Worm (Caenorhabditis elegans) whole organism, L2 larva: ENCODE data around the gene vab-3.

Source experiments
- C34F6.9 ChIP-seq: fragments of 150-350 bp; optimal IDR thresholded peaks from 2 replicates; lab custom pipeline; 2014; ENCODE audit warnings: missing biosample characterization, missing genetic modification characterization
- F13H6.1 ChIP-seq: sonication (generic microtip); optimal IDR thresholded peaks from 2 replicates; lab custom pipeline; 2016; ENCODE audit warnings: missing genetic modification characterization, missing compliant biosample characterization
- R02D3.7 ChIP-seq: fragments of 150-350 bp; optimal IDR thresholded peaks from 2 replicates; lab custom pipeline; 2014; ENCODE audit warnings: missing biosample characterization, missing genetic modification characterization
- Y55F3AM.14 ChIP-seq: fragments of 200-800 bp; sonication (Bioruptor generic); optimal IDR thresholded peaks from 2 replicates; lab custom pipeline; 2018; ENCODE audit warnings: mild to moderate bottlenecking, missing genetic modification characterization, missing compliant biosample characterization
- ZK546.5 ChIP-seq: sonication (generic microtip); optimal IDR thresholded peaks from 2 replicates; lab custom pipeline; 2017; ENCODE audit warnings: missing biosample characterization, missing genetic modification characterization
- aly-2 ChIP-seq: fragments of 150-350 bp; optimal IDR thresholded peaks from 2 replicates; lab custom pipeline; 2014; ENCODE audit warnings: missing biosample characterization, missing genetic modification characterization
- ama-1 ChIP-seq: fragments of 150-350 bp; optimal IDR thresholded peaks from 2 replicates; lab custom pipeline; 2018; ENCODE audit warnings: inconsistent platforms
- blmp-1 ChIP-seq: sonication (generic microtip); optimal IDR thresholded peaks from 2 replicates; lab custom pipeline; 2017; ENCODE audit warnings: missing genetic modification characterization, mild to moderate bottlenecking, missing compliant biosample characterization, antibody characterized with exemption, moderate library complexity; ENCODE audit not compliant: insufficient read depth
- ceh-16 ChIP-seq: fragments of 150-350 bp; optimal IDR thresholded peaks from 2 replicates; lab custom pipeline; 2014; ENCODE audit warnings: missing biosample characterization, missing genetic modification characterization
- egl-27 ChIP-seq: sonication (generic microtip); optimal IDR thresholded peaks from 3 replicates; lab custom pipeline; 2017; ENCODE audit warnings: missing biosample characterization, missing genetic modification reagents, missing genetic modification characterization
- elt-1 ChIP-seq: fragments of 150-350 bp; optimal IDR thresholded peaks from 2 replicates; lab custom pipeline; 2014; ENCODE audit warnings: missing biosample characterization, missing genetic modification characterization
- fos-1 ChIP-seq: fragments of 150-350 bp; optimal IDR thresholded peaks from 2 replicates; lab custom pipeline; 2014; ENCODE audit warnings: missing biosample characterization, missing genetic modification characterization
- gmeb-1 ChIP-seq: fragments of 150-350 bp; optimal IDR thresholded peaks from 2 replicates; lab custom pipeline; 2014; ENCODE audit warnings: missing biosample characterization, missing genetic modification characterization
- lin-11 ChIP-seq: fragments of 150-350 bp; sonication (generic microtip); optimal IDR thresholded peaks from 2 replicates; lab custom pipeline; 2014; ENCODE audit warnings: missing biosample characterization, missing genetic modification characterization, inconsistent platforms, mixed read lengths
- lin-13 ChIP-seq: fragments of 150-350 bp; optimal IDR thresholded peaks from 2 replicates; lab custom pipeline; 2014; ENCODE audit warnings: missing biosample characterization, missing genetic modification reagents, missing genetic modification characterization
- lin-39 ChIP-seq: fragments of 150-350 bp; optimal IDR thresholded peaks from 2 replicates; lab custom pipeline; 2014; ENCODE audit warnings: missing biosample characterization, missing genetic modification reagents, missing genetic modification characterization
- lsy-2 ChIP-seq, 2 experiments: fragments of 150-350 bp in 1 of 2; sonication (generic microtip) in 1 of 2; optimal IDR thresholded peaks; 2 replicates each; lab custom pipeline; 2014 to 2017; ENCODE audit warnings: missing biosample characterization in 2 of 2, missing genetic modification characterization in 2 of 2
- mbf-1 ChIP-seq: sonication (generic microtip); optimal IDR thresholded peaks from 2 replicates; lab custom pipeline; 2017; ENCODE audit warnings: missing biosample characterization, missing genetic modification characterization
- mdl-1 ChIP-seq, 2 experiments: fragments of 150-350 bp in 1 of 2; sonication (generic microtip) in 1 of 2; optimal IDR thresholded peaks; 2 replicates each; lab custom pipeline; 2017; ENCODE audit warnings: missing biosample characterization in 2 of 2, missing genetic modification characterization in 2 of 2
- nhr-10 ChIP-seq: sonication (generic microtip); optimal IDR thresholded peaks from 2 replicates; lab custom pipeline; 2017; ENCODE audit warnings: missing biosample characterization, missing genetic modification characterization
- nhr-11 ChIP-seq: fragments of 150-350 bp; optimal IDR thresholded peaks from 2 replicates; lab custom pipeline; 2014; ENCODE audit warnings: missing biosample characterization, missing genetic modification characterization
- nhr-12 ChIP-seq: fragments of 150-350 bp; optimal IDR thresholded peaks from 2 replicates; lab custom pipeline; 2014; ENCODE audit warnings: missing biosample characterization, missing genetic modification characterization
- nhr-21 ChIP-seq: fragments of 150-350 bp; optimal IDR thresholded peaks from 2 replicates; lab custom pipeline; 2014; ENCODE audit warnings: missing biosample characterization, missing genetic modification characterization
- nhr-237 ChIP-seq: fragments of 150-350 bp; optimal IDR thresholded peaks from 2 replicates; lab custom pipeline; 2014; ENCODE audit warnings: missing biosample characterization, missing genetic modification characterization
- nhr-25 ChIP-seq: fragments of 150-350 bp; sonication (generic microtip); optimal IDR thresholded peaks from 3 replicates; lab custom pipeline; 2014; ENCODE audit warnings: missing biosample characterization, missing genetic modification characterization
- nhr-6 ChIP-seq: fragments of 150-350 bp; optimal IDR thresholded peaks from 2 replicates; lab custom pipeline; 2014; ENCODE audit warnings: missing biosample characterization, missing genetic modification characterization
- nhr-77 ChIP-seq: fragments of 150-350 bp; optimal IDR thresholded peaks from 2 replicates; lab custom pipeline; 2014; ENCODE audit warnings: missing biosample characterization, missing genetic modification characterization
- peb-1 ChIP-seq: fragments of 150-350 bp; optimal IDR thresholded peaks from 2 replicates; lab custom pipeline; 2014; ENCODE audit warnings: missing biosample characterization, missing genetic modification characterization
- skn-1 ChIP-seq: sonication (generic microtip); optimal IDR thresholded peaks from 2 replicates; lab custom pipeline; 2017; ENCODE audit warnings: missing biosample characterization, missing genetic modification characterization
- sma-3 ChIP-seq: sonication (generic microtip); optimal IDR thresholded peaks from 2 replicates; lab custom pipeline; 2016; ENCODE audit warnings: missing genetic modification reagents, missing genetic modification characterization, missing compliant biosample characterization
- sma-9 ChIP-seq, 2 experiments: fragments of 150-350 bp in 1 of 2; sonication (generic microtip) in 1 of 2; optimal IDR thresholded peaks; 2 replicates each; lab custom pipeline; 2014 to 2016; ENCODE audit warnings: missing genetic modification characterization in 2 of 2, mild to moderate bottlenecking in 1 of 2, missing biosample characterization in 1 of 2, missing compliant biosample characterization in 1 of 2, missing genetic modification reagents in 1 of 2, moderate library complexity in 1 of 2
- snpc-4 ChIP-seq: fragments of 150-350 bp; optimal IDR thresholded peaks from 2 replicates; lab custom pipeline; 2014; ENCODE audit warnings: missing biosample characterization, missing genetic modification characterization
- unc-55 ChIP-seq: fragments of 150-350 bp; sonication (generic microtip); optimal IDR thresholded peaks from 3 replicates; lab custom pipeline; 2014; ENCODE audit warnings: missing biosample characterization, missing genetic modification reagents, missing genetic modification characterization
- unc-62 ChIP-seq: fragments of 150-350 bp; optimal IDR thresholded peaks from 2 replicates; lab custom pipeline; 2014; ENCODE audit warnings: missing biosample characterization, missing genetic modification reagents, missing genetic modification characterization
- zag-1 ChIP-seq: fragments of 150-350 bp; optimal IDR thresholded peaks from 2 replicates; lab custom pipeline; 2014; ENCODE audit warnings: missing biosample characterization, missing genetic modification characterization
- ztf-1 ChIP-seq: fragments of 200-800 bp; sonication (Bioruptor generic); conservative IDR thresholded peaks from 2 replicates; pipeline ENCODE4 v1.3.6; 2022; ENCODE audit warnings: missing genetic modification characterization, missing compliant biosample characterization
- ztf-11 ChIP-seq: sonication (generic microtip); optimal IDR thresholded peaks from 2 replicates; lab custom pipeline; 2017; ENCODE audit warnings: missing biosample characterization, missing genetic modification characterization
- ztf-4 ChIP-seq: fragments of 150-350 bp; optimal IDR thresholded peaks from 2 replicates; lab custom pipeline; 2014; ENCODE audit warnings: missing biosample characterization, missing genetic modification characterization

Gene vab-3

DNA sequence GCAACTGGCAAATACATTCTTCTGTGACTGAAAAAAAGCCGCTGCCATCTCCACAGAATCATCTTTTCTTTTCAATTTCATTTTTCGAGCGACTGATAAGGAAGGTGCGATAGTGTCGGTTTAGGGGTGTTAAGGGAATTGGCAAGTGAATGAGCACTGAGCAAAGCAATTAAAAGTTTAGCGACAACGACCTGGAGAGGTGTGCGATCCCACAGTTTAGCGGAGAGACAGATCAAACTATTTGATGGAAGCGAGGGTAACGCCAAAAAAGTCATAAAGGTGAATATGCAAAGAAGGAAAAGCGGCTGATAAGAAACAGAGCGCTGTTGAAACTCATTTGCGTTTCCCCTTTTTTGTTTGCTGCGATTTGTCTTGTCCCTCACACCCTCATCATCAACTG lies 29.3 kb downstream of the vab-3 start, which contains the start of the genes F14F3.5 and slcf-1:
Gene F14F3.5 (minus strand): TSS at position 234 of the 400 bp plus-strand sequence.
Gene slcf-1 (plus strand): TSS at position 302 of the 400 bp plus-strand sequence.
- TF ChIP-seq unc-62 (GFP tag; lab: Kevin White, UChicago), result no peak
- peak; percentile 38 for TF ChIP-seq fos-1 (tag; lab: Kevin White, UChicago)

DNA sequence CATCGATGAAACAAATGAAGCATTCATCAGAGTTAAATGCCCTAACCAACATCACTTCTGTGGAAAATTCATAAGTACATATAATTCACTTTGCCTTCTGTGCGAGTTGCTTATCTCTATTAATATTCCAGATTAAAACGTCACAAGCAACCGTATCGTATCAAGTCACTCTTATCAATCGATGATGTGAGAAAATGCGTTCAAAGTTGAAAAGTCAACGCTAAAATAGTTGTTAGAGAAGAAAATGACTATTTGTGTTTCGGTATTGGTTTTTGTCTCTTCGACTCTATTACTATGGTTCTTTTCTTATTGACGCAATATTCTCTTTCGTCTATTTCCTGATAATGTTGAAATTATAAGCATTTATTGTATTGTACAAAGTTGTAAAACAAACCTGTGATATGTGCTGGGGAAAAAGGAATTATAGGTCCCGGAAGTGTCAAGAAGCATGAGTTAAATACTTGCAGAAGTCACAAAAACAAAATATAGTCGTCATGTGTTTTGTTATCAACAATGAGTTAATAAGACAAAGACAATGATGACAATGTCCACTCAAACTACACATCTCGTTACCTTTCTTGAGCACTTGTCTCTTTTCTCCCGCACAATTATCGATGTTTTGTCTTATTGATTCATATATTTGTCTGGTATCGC lies 32.6 kb downstream of the vab-3 start:
- TF ChIP-seq nhr-25 (no peak), nhr-21 (no peak), ceh-16 (tag; lab: Kevin White, UChicago) (no peak), fos-1 (tag; lab: Kevin White, UChicago) (peak; percentile 74), nhr-10 (no peak), nhr-6 (tag; lab: Kevin White, UChicago) (no peak), skn-1 (tag; lab: Kevin White, UChicago) (peak; percentile 55), mbf-1 (tag; lab: Kevin White, UChicago) (no peak), unc-55 (no peak), nhr-12 (tag; lab: Kevin White, UChicago) (no peak), ztf-11 (tag; lab: Kevin White, UChicago) (no peak), ZK546.5 (tag; lab: Kevin White, UChicago) (no peak), sma-9 (GFP tag; optimal IDR thresholded peaks at IDR 0.05; lab: Kevin White, UChicago) (peak; percentile 68), sma-9 (tag; optimal IDR thresholded peaks at IDR 0.05; lab: Kevin White, UChicago) (no peak), ztf-4 (tag; lab: Kevin White, UChicago) (no peak), F13H6.1 (tag; lab: Kevin White, UChicago) (peak; percentile 52), mdl-1 (tag; optimal IDR thresholded peaks at IDR 0.05; lab: Kevin White, UChicago) (no peak), Y55F3AM.14 (GFP tag; lab: Kevin White, UChicago) (no peak)

DNA sequence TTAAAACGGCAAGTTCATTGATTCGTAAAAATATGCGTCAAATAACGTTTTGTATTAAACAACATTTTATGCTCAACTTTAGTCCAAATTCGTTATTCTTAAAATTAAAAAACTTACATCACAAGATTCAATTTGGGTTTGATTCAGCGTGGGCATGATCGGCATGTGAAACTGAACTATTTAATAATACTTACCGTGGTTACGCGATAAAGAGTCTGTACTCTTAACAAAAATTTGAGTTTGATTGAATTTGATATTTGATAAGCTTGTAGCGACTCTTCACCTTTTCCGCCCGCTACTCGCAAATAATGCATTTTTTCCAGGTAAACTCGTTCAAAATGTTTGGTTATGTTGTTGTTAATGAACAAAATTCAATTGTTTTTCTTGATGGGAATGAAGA lies 33.8 kb downstream of the vab-3 start, which contains the start of gene glo-3:
Gene glo-3 (plus strand): TSS at position 253 of the 400 bp plus-strand sequence.
- TF ChIP-seq sma-9 (GFP tag; optimal IDR thresholded peaks at IDR 0.05; lab: Kevin White, UChicago) (peak; percentile 16), sma-9 (tag; optimal IDR thresholded peaks at IDR 0.05; lab: Kevin White, UChicago) (no peak), R02D3.7 (tag; lab: Kevin White, UChicago) (no peak), nhr-25 (no peak), nhr-12 (tag; lab: Kevin White, UChicago) (no peak), peb-1 (tag; lab: Kevin White, UChicago) (no peak), gmeb-1 (tag; lab: Kevin White, UChicago) (no peak), fos-1 (tag; lab: Kevin White, UChicago) (peak; percentile 68), nhr-237 (no peak), egl-27 (tag; lab: Kevin White, UChicago) (no peak)

DNA sequence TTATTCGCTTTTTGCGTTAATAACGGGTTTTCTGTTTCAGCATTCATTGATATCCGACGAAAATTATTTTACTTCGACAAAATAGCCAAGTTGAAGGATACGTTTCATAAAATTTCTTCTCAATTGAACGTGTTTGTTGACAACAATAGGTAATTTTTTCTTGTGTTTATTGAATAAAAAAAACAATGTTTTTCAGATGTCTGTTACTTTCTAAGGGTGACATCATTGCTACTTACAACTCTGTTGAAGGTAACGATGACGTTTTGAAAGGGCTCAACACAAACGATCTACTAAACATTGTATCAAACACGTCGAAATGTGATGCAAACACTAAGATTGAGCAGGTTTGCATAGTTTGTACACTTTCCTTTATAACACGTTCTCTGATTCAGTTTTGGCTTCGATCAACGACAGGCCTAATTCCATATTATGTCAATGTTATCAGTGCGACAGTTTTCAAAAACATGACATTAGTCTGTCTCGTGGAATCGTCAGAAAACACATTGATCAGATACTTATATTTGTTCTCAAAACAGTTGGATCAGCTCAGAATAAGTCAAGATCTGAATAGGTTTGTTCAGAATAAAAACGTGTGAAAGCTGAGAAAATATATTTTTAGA lies 35.0 kb downstream of the vab-3 start:
- TF ChIP-seq lsy-2 (tag; optimal IDR thresholded peaks at IDR 0.05; lab: Kevin White, UChicago), result no peak
- TF ChIP-seq nhr-237, result no peak
- no peak for TF ChIP-seq nhr-77 (tag; lab: Kevin White, UChicago)
- TF ChIP-seq ama-1 (lab: Kevin White, UChicago), result no peak
- TF ChIP-seq ztf-1 (GFP tag; lab: Robert Waterston, UW), result no peak
- no peak for TF ChIP-seq F13H6.1 (tag; lab: Kevin White, UChicago)
- TF ChIP-seq lin-13 (GFP tag; lab: Kevin White, UChicago), result no peak
- TF ChIP-seq blmp-1 (tag; lab: Kevin White, UChicago), result no peak
- TF ChIP-seq nhr-11 (tag; lab: Kevin White, UChicago), result no peak
- no peak for TF ChIP-seq ZK546.5 (tag; lab: Kevin White, UChicago)
- no peak for TF ChIP-seq C34F6.9
- no peak for TF ChIP-seq sma-3 (GFP tag; lab: Kevin White, UChicago)
- TF ChIP-seq unc-55, result no peak

DNA sequence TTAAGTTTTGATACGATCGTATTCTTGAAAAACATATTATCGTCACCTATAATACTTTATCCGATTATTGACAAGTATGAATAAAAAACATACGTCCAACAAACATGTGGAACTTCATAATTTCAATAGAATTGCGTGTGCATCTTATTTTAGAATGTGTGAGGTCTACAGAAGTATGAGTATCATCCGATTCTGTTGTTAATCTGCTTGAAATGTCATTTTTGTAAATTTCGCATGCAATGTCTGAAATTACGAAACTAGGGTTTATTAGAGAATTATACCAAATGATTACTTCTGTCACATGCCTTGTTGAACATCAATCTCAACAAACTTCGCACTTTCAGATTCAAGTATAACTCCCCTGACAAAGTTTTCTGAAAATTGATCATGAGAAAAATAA lies 42.1 kb downstream of the vab-3 start:
- TF ChIP-seq zag-1 (tag; lab: Kevin White, UChicago) (no peak), ztf-4 (tag; lab: Kevin White, UChicago) (no peak), sma-3 (GFP tag; lab: Kevin White, UChicago) (no peak), unc-55 (no peak), snpc-4 (tag; lab: Kevin White, UChicago) (no peak), elt-1 (tag; lab: Kevin White, UChicago) (no peak), lin-11 (tag; lab: Kevin White, UChicago) (no peak), fos-1 (tag; lab: Kevin White, UChicago) (no peak), lin-39 (tag; lab: Kevin White, UChicago) (no peak), ztf-1 (GFP tag; lab: Robert Waterston, UW) (no peak), aly-2 (tag; lab: Kevin White, UChicago) (no peak)
